Worm (Caenorhabditis elegans) whole organism, L2 larva: Measurements from ENCODE around the gene srh-39.

ENCODE experiments used
- aly-2 ChIP-seq: fragments of 150-350 bp; optimal IDR thresholded peaks from 2 replicates; lab custom pipeline; 2014; ENCODE audit warnings: missing biosample characterization, missing genetic modification characterization
- ama-1 ChIP-seq: fragments of 150-350 bp; optimal IDR thresholded peaks from 2 replicates; lab custom pipeline; 2018; ENCODE audit warnings: inconsistent platforms
- blmp-1 ChIP-seq: sonication (generic microtip); optimal IDR thresholded peaks from 2 replicates; lab custom pipeline; 2017; ENCODE audit warnings: missing genetic modification characterization, mild to moderate bottlenecking, missing compliant biosample characterization, antibody characterized with exemption, moderate library complexity; ENCODE audit not compliant: insufficient read depth
- egl-27 ChIP-seq: sonication (generic microtip); optimal IDR thresholded peaks from 3 replicates; lab custom pipeline; 2017; ENCODE audit warnings: missing biosample characterization, missing genetic modification reagents, missing genetic modification characterization
- elt-3 ChIP-seq: sonication (generic microtip); optimal IDR thresholded peaks from 2 replicates; lab custom pipeline; 2017; ENCODE audit warnings: missing biosample characterization, missing genetic modification characterization
- lin-13 ChIP-seq: fragments of 150-350 bp; optimal IDR thresholded peaks from 2 replicates; lab custom pipeline; 2014; ENCODE audit warnings: missing biosample characterization, missing genetic modification reagents, missing genetic modification characterization
- lsy-2 ChIP-seq, 2 experiments: fragments of 150-350 bp in 1 of 2; sonication (generic microtip) in 1 of 2; optimal IDR thresholded peaks; 2 replicates each; lab custom pipeline; 2014 to 2017; ENCODE audit warnings: missing biosample characterization in 2 of 2, missing genetic modification characterization in 2 of 2
- mab-5 ChIP-seq: fragments of 150-350 bp; optimal IDR thresholded peaks from 2 replicates; lab custom pipeline; 2014; ENCODE audit warnings: missing biosample characterization, missing genetic modification characterization
- mdl-1 ChIP-seq, 2 experiments: fragments of 150-350 bp in 1 of 2; sonication (generic microtip) in 1 of 2; optimal IDR thresholded peaks; 2 replicates each; lab custom pipeline; 2017; ENCODE audit warnings: missing biosample characterization in 2 of 2, missing genetic modification characterization in 2 of 2
- nhr-237 ChIP-seq: fragments of 150-350 bp; optimal IDR thresholded peaks from 2 replicates; lab custom pipeline; 2014; ENCODE audit warnings: missing biosample characterization, missing genetic modification characterization
- skn-1 ChIP-seq: sonication (generic microtip); optimal IDR thresholded peaks from 2 replicates; lab custom pipeline; 2017; ENCODE audit warnings: missing biosample characterization, missing genetic modification characterization
- unc-62 ChIP-seq: fragments of 150-350 bp; optimal IDR thresholded peaks from 2 replicates; lab custom pipeline; 2014; ENCODE audit warnings: missing biosample characterization, missing genetic modification reagents, missing genetic modification characterization
- ztf-11 ChIP-seq: sonication (generic microtip); optimal IDR thresholded peaks from 2 replicates; lab custom pipeline; 2017; ENCODE audit warnings: missing biosample characterization, missing genetic modification characterization
- ztf-4 ChIP-seq: fragments of 150-350 bp; optimal IDR thresholded peaks from 2 replicates; lab custom pipeline; 2014; ENCODE audit warnings: missing biosample characterization, missing genetic modification characterization

ce11 chrII:7806054-7806453 lies 40.7 kb upstream of the srh-39 start:
- TF ChIP-seq lin-13 (GFP tag; lab: Kevin White, UChicago) (no peak), egl-27 (tag; lab: Kevin White, UChicago) (no peak), unc-62 (GFP tag; lab: Kevin White, UChicago) (no peak), ama-1 (no peak), ztf-11 (tag; lab: Kevin White, UChicago) (no peak), nhr-237 (no peak), elt-3 (no peak), mdl-1 (tag; optimal IDR thresholded peaks at IDR 0.05; lab: Kevin White, UChicago) (no peak), lsy-2 (tag; optimal IDR thresholded peaks at IDR 0.05; lab: Kevin White, UChicago) (no peak), aly-2 (tag; lab: Kevin White, UChicago) (no peak), blmp-1 (tag; lab: Kevin White, UChicago) (no peak), skn-1 (no peak), mab-5 (no peak), ztf-4 (tag; lab: Kevin White, UChicago) (no peak)
